Fruit fly (Drosophila melanogaster): ENCODE results near the gene pHCl-2.

dm6 chr3R:31263934-31264333 lies 41.2 kb downstream of the pHCl-2 start:
- TF ChIP-seq CG8632 (GFP tag; optimal IDR thresholded peaks at IDR 0.05), result no peak
- TF ChIP-seq CG6276 (GFP tag; optimal IDR thresholded peaks at IDR 0.05), result no peak
